Worm (Caenorhabditis elegans): ENCODE data around the gene F38B7.3.

F38B7.3 gene

ce11 chrV:11531100-11531499, 17.8 kb upstream of the F38B7.3 start (continued):
- no peak for TF ChIP-seq ceh-82 (tag; optimal IDR thresholded peaks at IDR 0.05)
- no peak for TF ChIP-seq rbr-2 (tag; optimal IDR thresholded peaks at IDR 0.05)
- TF ChIP-seq aly-2 (tag; optimal IDR thresholded peaks at IDR 0.05) = no peak
- TF ChIP-seq vab-7 (GFP tag; IDR thresholded peaks at IDR 0.05) = no peak
- no peak for TF ChIP-seq saeg-2 (GFP tag; IDR thresholded peaks at IDR 0.05)
- 0 out of 2 replicates have a peak, but pooled peaks have one; percentile 27 for TF ChIP-seq lin-38 (GFP tag; IDR thresholded peaks at IDR 0.05)
- no peak for TF ChIP-seq unc-39 (tag; optimal IDR thresholded peaks at IDR 0.05)
- TF ChIP-seq ZK546.5 (tag; optimal IDR thresholded peaks at IDR 0.05) = no peak
- no peak for TF ChIP-seq mxl-2 (GFP tag; conservative IDR thresholded peaks at IDR 0.05)
- TF ChIP-seq madf-9 (GFP tag; conservative IDR thresholded peaks at IDR 0.05) = no peak
- no peak for TF ChIP-seq R02D3.7 (tag; optimal IDR thresholded peaks at IDR 0.05)
- TF ChIP-seq dve-1 (tag; optimal IDR thresholded peaks at IDR 0.05; ENCODE audit: insufficient read depth) = no peak
- no peak for TF ChIP-seq zip-11 (GFP tag; IDR thresholded peaks at IDR 0.05)
- TF ChIP-seq ceh-20 (GFP tag; IDR thresholded peaks at IDR 0.05) = 0 out of 2 replicates have a peak, but pooled peaks have one; percentile 10
- no peak for TF ChIP-seq Y5F2A.4 (GFP tag; optimal IDR thresholded peaks at IDR 0.05)
- TF ChIP-seq dpl-1 (GFP tag; optimal IDR thresholded peaks at IDR 0.05) = no peak
- no peak for TF ChIP-seq zfp-3 (GFP tag; conservative IDR thresholded peaks at IDR 0.05)
- TF ChIP-seq pha-4 (GFP tag; IDR thresholded peaks at IDR 0.05) = no peak
- no peak for TF ChIP-seq pha-4 (tag; optimal IDR thresholded peaks at IDR 0.05)
- no peak for TF ChIP-seq pqm-1 (tag; optimal IDR thresholded peaks at IDR 0.05)

ce11 chrV:11531831-11532534, 16.9 kb upstream of the F38B7.3 start:
- TF ChIP-seq set-16 (GFP tag; IDR thresholded peaks at IDR 0.05) (peak; percentile 59; the same call in 1 of the 2 replicates), Y75B8A.6 (GFP tag; IDR thresholded peaks at IDR 0.05) (no peak), ceh-28 (tag; optimal IDR thresholded peaks at IDR 0.05) (no peak), hmg-1.1 (GFP tag; IDR thresholded peaks at IDR 0.05) (peak; percentile 62), F44E2.7 (GFP tag; IDR thresholded peaks at IDR 0.05) (no peak), aly-2 (tag; optimal IDR thresholded peaks at IDR 0.05) (no peak), aha-1 (tag) (peak; percentile 88), pha-4 (GFP tag; IDR thresholded peaks at IDR 0.05) (peak; percentile 59; the same call in 1 of the 2 replicates), pha-4 (tag; optimal IDR thresholded peaks at IDR 0.05) (peak; percentile 46), ztf-7 (tag; optimal IDR thresholded peaks at IDR 0.05) (no peak), spr-3 (GFP tag; optimal IDR thresholded peaks at IDR 0.05) (no peak), nhr-6 (tag; optimal IDR thresholded peaks at IDR 0.05) (peak; percentile 40), dpl-1 (GFP tag; optimal IDR thresholded peaks at IDR 0.05) (no peak), madf-5 (GFP tag; IDR thresholded peaks at IDR 0.05) (no peak), nhr-11 (tag; optimal IDR thresholded peaks at IDR 0.05) (peak; percentile 71), daf-8 (GFP tag; IDR thresholded peaks at IDR 0.05) (no peak), dmd-8 (GFP tag; IDR thresholded peaks at IDR 0.05) (no peak), hif-1 (tag; optimal IDR thresholded peaks at IDR 0.05) (peak in 1 of 2 experiments; percentile 71), ceh-32 (tag; optimal IDR thresholded peaks at IDR 0.05; ENCODE audit: poor library complexity) (no peak), snpc-1.2 (GFP tag; IDR thresholded peaks at IDR 0.05) (no peak), nhr-76 (tag; optimal IDR thresholded peaks at IDR 0.05) (no peak), nhr-237 (tag; optimal IDR thresholded peaks at IDR 0.05) (no peak), zag-1 (tag; optimal IDR thresholded peaks at IDR 0.05) (no peak), attf-4 (tag; optimal IDR thresholded peaks at IDR 0.05) (no peak), T26A8.4 (GFP tag; IDR thresholded peaks at IDR 0.05) (0 out of 2 replicates have a peak, but pooled peaks have one; percentile 40), rbr-2 (tag; optimal IDR thresholded peaks at IDR 0.05) (peak; percentile 49), arid-1 (GFP tag; conservative IDR thresholded peaks at IDR 0.05) (no peak), vab-7 (GFP tag; IDR thresholded peaks at IDR 0.05) (no peak), zfp-3 (GFP tag; conservative IDR thresholded peaks at IDR 0.05) (peak; percentile 43; the same call in 1 of the 2 replicates), nhr-102 (tag; optimal IDR thresholded peaks at IDR 0.05) (peak; percentile 49), ZK337.2 (GFP tag; IDR thresholded peaks at IDR 0.05) (no peak), dmd-9 (GFP tag; IDR thresholded peaks at IDR 0.05) (no peak), F26F4.8 (GFP tag; conservative IDR thresholded peaks at IDR 0.05) (no peak), lin-1 (GFP tag; IDR thresholded peaks at IDR 0.05) (peak; percentile 64), ctbp-1 (GFP tag; IDR thresholded peaks at IDR 0.05) (peak; percentile 43; the same call in 1 of the 2 replicates), T20F7.1 (GFP tag; optimal IDR thresholded peaks at IDR 0.05) (peak; percentile 71), saeg-2 (GFP tag; IDR thresholded peaks at IDR 0.05) (no peak)

Measured in whole organism, L4 larva.